Worm (Caenorhabditis elegans) whole organism, L2 larva: ENCODE data around the gene K02C4.5.

Experiments
- alr-1 ChIP-seq: fragments of 150-350 bp; optimal IDR thresholded peaks from 2 replicates; lab custom pipeline; 2014; ENCODE audit warnings: missing biosample characterization, missing genetic modification characterization
- ceh-82 ChIP-seq: fragments of 150-350 bp; optimal IDR thresholded peaks from 2 replicates; lab custom pipeline; 2014; ENCODE audit warnings: missing biosample characterization, missing genetic modification characterization
- egl-27 ChIP-seq: sonication (generic microtip); optimal IDR thresholded peaks from 3 replicates; lab custom pipeline; 2017; ENCODE audit warnings: missing biosample characterization, missing genetic modification reagents, missing genetic modification characterization
- elt-3 ChIP-seq: sonication (generic microtip); optimal IDR thresholded peaks from 2 replicates; lab custom pipeline; 2017; ENCODE audit warnings: missing biosample characterization, missing genetic modification characterization
- lsy-2 ChIP-seq, 2 experiments: fragments of 150-350 bp in 1 of 2; sonication (generic microtip) in 1 of 2; optimal IDR thresholded peaks; 2 replicates each; lab custom pipeline; 2014 to 2017; ENCODE audit warnings: missing biosample characterization in 2 of 2, missing genetic modification characterization in 2 of 2
- nhr-12 ChIP-seq: fragments of 150-350 bp; optimal IDR thresholded peaks from 2 replicates; lab custom pipeline; 2014; ENCODE audit warnings: missing biosample characterization, missing genetic modification characterization
- nhr-25 ChIP-seq: fragments of 150-350 bp; sonication (generic microtip); optimal IDR thresholded peaks from 3 replicates; lab custom pipeline; 2014; ENCODE audit warnings: missing biosample characterization, missing genetic modification characterization
- ztf-4 ChIP-seq: fragments of 150-350 bp; optimal IDR thresholded peaks from 2 replicates; lab custom pipeline; 2014; ENCODE audit warnings: missing biosample characterization, missing genetic modification characterization

ce11 chrII:8071012-8071625 lies 7.1 kb upstream of the K02C4.5 start:
- TF ChIP-seq ztf-4 (tag; lab: Kevin White, UChicago): no peak
- TF ChIP-seq nhr-12 (tag; lab: Kevin White, UChicago): no peak
- TF ChIP-seq egl-27: no peak
- no peak for TF ChIP-seq lsy-2 (tag; optimal IDR thresholded peaks at IDR 0.05; lab: Kevin White, UChicago)
- TF ChIP-seq nhr-25 (tag; lab: Kevin White, UChicago): no peak
- TF ChIP-seq ceh-82 (tag; lab: Kevin White, UChicago): no peak
- no peak for TF ChIP-seq alr-1 (tag; lab: Kevin White, UChicago)
- TF ChIP-seq elt-3: no peak
